Fruit fly (Drosophila melanogaster) whole organism, adult: Measurements from ENCODE around the gene CNMaR.

ENCODE experiments used
- CG33017 ChIP-seq: fragments of 200-800 bp; sonication (Bioruptor generic); optimal IDR thresholded peaks from 2 replicates; lab custom pipeline; 2018; ENCODE audit warnings: missing biosample characterization, mild to moderate bottlenecking, missing genetic modification characterization, moderate library complexity
- CG7101 ChIP-seq: fragments of 200-800 bp; sonication (Bioruptor generic); optimal IDR thresholded peaks from 2 replicates; lab custom pipeline; 2018; ENCODE audit warnings: missing biosample characterization, mild to moderate bottlenecking, missing genetic modification characterization, moderate library complexity
- Clk ChIP-seq: fragments of 200-800 bp; sonication (Bioruptor generic); optimal IDR thresholded peaks from 2 replicates; lab custom pipeline; 2017; ENCODE audit warnings: missing biosample characterization, missing genetic modification characterization
- cnc ChIP-seq, 2 experiments: fragments of >200 bp; optimal IDR thresholded peaks; 2 replicates each; lab custom pipeline; 2017
- kay ChIP-seq: fragments of 200-800 bp; sonication (Bioruptor generic); peaks from one replicate; lab custom pipeline; 2016; ENCODE audit warnings: missing biosample characterization, missing genetic modification characterization, borderline replicate concordance
- pad ChIP-seq: fragments of 200-800 bp; sonication (Bioruptor generic); optimal IDR thresholded peaks from 3 replicates; lab custom pipeline; 2017; ENCODE audit warnings: missing biosample characterization, missing genetic modification characterization, mild to moderate bottlenecking, moderate library complexity, missing genetic modification reagents

dm6 chr3L:9690798-9691475 is 47.0 kb downstream of the CNMaR start:
- TF ChIP-seq cnc (optimal IDR thresholded peaks at IDR 0.05; lab: Kevin White, UChicago) (no peak), CG7101 (tag; lab: Kevin White, UChicago) (peak; percentile 68), kay (GFP tag; lab: Kevin White, UChicago) (peak; percentile 83), pad (GFP tag; lab: Kevin White, UChicago) (peak; percentile 6), Clk (GFP tag; lab: Kevin White, UChicago) (no peak), CG33017 (tag; lab: Kevin White, UChicago) (peak; percentile 77)
